Worm (Caenorhabditis elegans) whole organism, L4/young adult: Measurements from ENCODE around the gene C46C2.2.

Experiments
- W03F9.2 ChIP-seq: fragments of 150-350 bp; optimal IDR thresholded peaks from 2 replicates; lab custom pipeline; 2014; ENCODE audit warnings: missing biosample characterization, missing genetic modification characterization
- dao-5 ChIP-seq: sonication (generic microtip); optimal IDR thresholded peaks from 2 replicates; lab custom pipeline; 2016; ENCODE audit warnings: missing genotype, missing genetic modification characterization, moderate library complexity, missing compliant biosample characterization
- him-1 ChIP-seq: sonication (generic microtip); optimal IDR thresholded peaks from 2 replicates; lab custom pipeline; 2016; ENCODE audit warnings: missing genotype, missing genetic modification reagents, missing genetic modification characterization, missing compliant biosample characterization

C46C2.2 gene

DNA sequence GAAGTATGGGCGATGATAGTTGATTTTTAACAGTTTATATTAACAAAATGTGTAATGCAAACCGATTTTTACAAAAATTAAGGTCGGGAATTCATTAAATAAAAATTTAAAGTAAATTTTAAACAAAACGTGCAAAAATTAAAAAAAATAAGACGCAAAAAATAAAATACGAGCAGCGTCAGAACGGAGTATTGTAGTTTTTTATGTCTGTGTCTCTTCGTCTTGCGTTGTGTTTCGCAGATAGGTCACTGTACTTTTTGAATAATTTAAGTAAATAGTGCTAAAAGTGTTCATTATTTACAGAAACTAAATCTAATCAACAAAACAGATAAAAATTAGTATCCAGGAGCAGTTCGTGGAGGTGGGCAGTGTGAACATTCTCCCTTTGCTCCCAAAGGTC lies 42.8 kb downstream of the C46C2.2 start:
- TF ChIP-seq W03F9.2 (tag; lab: Kevin White, UChicago): peak; percentile 17
- TF ChIP-seq dao-5 (tag; lab: Kevin White, UChicago): no peak

DNA sequence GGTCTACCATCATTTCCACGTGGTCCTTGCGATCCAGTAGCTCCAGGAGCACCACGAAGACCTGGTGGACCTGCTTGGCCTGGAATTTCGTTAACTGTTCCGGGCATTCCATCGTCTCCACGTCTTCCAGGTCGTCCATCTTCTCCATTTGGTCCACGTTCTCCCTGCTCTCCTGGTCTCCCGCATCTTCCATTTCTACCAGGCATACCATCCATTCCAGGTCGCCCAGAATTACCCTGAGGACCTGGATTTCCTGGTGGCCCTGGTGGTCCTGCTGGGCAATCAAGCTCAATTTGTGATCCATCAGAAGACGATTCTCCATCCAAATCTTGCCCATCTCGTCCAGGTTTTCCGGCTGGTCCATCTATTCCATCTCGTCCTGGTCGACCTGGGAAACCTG lies 43.3 kb downstream of the C46C2.2 start:
- TF ChIP-seq W03F9.2 (tag; lab: Kevin White, UChicago): no peak
- TF ChIP-seq him-1 (tag; lab: Kevin White, UChicago): no peak
- TF ChIP-seq dao-5 (tag; lab: Kevin White, UChicago): no peak

DNA sequence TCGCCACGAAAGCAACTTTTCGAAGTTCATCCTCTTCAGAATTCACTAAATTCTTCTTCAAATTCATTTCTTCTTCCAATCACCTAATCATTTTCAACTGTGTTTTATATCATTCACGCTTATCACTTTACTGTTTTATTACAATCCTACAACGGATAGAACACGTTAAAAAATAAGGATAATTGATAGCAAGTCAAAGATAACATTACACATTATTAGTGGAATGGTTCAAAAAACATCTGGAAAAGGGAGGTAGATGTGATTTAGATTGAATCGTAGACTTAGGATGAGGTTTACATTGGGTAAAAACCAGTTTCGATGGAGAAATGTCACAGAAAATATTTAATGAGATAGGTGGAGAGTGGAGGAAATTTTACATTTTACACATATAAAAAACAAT lies 44.2 kb downstream of the C46C2.2 start, which contains the start of gene col-120:
TSS of gene col-120 (minus strand) at position 101 of the 400 bp plus-strand sequence.
- TF ChIP-seq dao-5 (tag; lab: Kevin White, UChicago) (no peak), him-1 (tag; lab: Kevin White, UChicago) (no peak), W03F9.2 (tag; lab: Kevin White, UChicago) (no peak)

- no peak for TF ChIP-seq dao-5 (tag; lab: Kevin White, UChicago)
- no peak for TF ChIP-seq him-1 (tag; lab: Kevin White, UChicago)
Measured at ce11 chrIV:9262295-9262694, 44.8 kb downstream of the C46C2.2 start.

DNA sequence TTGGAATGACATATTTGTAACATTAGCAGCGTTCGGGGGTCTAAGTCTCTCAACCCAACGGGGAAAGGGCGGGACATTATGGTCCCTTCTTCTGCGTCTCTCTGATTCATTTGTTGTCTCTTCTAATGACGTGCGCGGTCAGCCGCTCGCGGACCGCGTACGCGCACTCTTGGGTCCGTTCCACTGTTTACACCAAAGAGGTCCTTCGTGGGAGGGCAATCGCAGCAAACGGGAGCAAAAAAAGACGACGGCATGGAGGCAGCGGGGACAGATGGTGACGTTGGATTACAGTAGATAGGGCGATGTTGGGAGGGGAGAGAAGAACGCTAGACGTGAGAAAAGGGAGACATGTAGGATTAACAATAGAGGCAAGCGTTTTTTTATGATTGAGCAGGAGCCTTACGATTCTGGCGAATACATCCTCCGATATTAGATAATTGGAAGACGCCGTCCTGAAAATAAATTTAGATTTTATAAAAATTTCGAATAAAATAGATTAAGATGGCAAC lies 46.3 kb downstream of the C46C2.2 start, which contains the start of gene flh-1:
TSS of gene flh-1 (minus strand) at position 459 of the 509 bp plus-strand sequence.
- no peak for TF ChIP-seq dao-5 (tag; lab: Kevin White, UChicago)
- no peak for TF ChIP-seq him-1 (tag; lab: Kevin White, UChicago)
- no peak for TF ChIP-seq W03F9.2 (tag; lab: Kevin White, UChicago)

- TF ChIP-seq him-1 (tag; lab: Kevin White, UChicago) (no peak), W03F9.2 (tag; lab: Kevin White, UChicago) (no peak), dao-5 (tag; lab: Kevin White, UChicago) (no peak)
Measured at ce11 chrIV:9264513-9264912, 47.0 kb downstream of the C46C2.2 start.

DNA sequence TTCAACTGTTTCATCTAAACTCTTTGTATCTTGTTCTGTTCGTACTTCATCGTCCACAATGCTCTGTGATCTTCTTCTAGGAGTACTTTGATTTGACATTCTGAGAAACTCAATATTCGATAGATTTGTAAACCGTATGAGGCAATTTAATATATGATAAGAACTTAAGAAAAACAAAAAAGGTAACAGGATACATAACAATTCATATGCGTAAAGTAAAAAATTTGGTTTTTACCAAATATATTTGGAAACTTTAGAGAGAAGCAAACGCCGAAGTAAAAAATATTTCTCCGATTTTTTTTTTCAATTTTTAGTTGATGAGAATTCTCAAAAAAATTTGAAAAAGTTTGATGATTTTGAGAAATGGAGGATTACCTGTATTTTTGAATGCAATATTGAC lies 48.9 kb downstream of the C46C2.2 start, which contains the start of gene Y11D7A.19:
TSS of gene Y11D7A.19 (minus strand) at position 101 of the 400 bp plus-strand sequence.
- no peak for TF ChIP-seq dao-5 (tag; lab: Kevin White, UChicago)
- no peak for TF ChIP-seq him-1 (tag; lab: Kevin White, UChicago)
- no peak for TF ChIP-seq W03F9.2 (tag; lab: Kevin White, UChicago)

DNA sequence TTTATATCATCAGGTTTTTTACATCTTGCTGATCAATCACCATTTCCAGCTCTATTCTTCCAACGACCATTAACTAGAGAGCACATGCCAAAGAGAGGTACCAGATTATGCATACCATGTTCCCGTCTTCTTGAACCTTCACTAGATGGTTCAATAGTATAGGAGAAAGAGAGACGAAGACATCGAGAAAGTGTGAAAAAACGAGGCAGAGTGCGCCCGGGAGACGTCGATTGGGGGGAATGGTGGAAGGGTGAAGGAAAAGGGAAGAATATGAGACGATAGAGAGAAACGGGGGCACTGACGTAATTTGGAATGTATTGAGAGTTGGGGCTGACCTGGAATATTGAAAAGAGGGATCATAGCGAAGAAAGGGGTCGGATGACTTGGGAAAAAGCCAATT lies 50.1 kb downstream of the C46C2.2 start:
- no peak for TF ChIP-seq W03F9.2 (tag; lab: Kevin White, UChicago)
- TF ChIP-seq him-1 (tag; lab: Kevin White, UChicago): no peak
- TF ChIP-seq dao-5 (tag; lab: Kevin White, UChicago): no peak

DNA sequence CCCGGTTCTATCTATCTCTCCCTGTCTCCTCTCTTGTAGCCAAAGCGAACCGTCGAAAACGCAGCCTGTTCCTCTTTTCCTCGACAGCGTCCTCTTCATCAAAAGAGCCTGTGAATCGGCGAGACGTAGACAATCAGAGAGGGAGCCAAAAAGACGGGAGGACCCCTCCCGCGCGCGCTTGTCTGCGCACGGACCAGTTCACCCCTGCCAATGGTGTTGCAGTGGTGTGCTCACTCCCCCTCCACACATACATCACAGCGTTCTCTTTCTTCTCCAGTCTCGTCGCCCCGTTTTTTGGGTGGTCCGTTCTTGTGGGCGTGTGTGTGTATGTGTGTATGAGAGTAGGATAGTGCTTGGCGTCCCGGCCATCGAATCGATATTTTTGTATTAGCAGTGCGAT lies 51.4 kb downstream of the C46C2.2 start:
- TF ChIP-seq dao-5 (tag; lab: Kevin White, UChicago) (no peak), W03F9.2 (tag; lab: Kevin White, UChicago) (no peak), him-1 (tag; lab: Kevin White, UChicago) (no peak)

DNA sequence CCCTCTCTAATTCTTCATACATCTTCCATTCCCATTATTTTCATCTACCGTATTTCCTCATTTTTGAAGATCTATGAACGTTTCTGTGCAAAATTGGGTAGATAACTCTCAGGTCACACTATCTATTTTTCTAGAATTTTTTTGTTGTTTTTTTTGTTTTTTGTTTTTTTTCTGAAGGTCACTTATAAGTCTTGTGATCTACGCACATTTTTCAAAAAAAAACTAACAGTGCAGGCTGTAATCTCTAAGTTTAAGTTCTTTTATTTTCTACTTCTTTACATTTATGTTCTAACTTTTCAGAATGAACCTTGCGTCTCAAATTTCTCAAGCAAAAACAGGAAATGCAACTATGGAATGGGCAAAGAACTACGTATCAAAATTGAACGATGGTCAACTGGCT lies 52.3 kb downstream of the C46C2.2 start, which contains the start of gene flh-3:
TSS of gene flh-3 (plus strand) at position 301 of the 400 bp plus-strand sequence.
- no peak for TF ChIP-seq him-1 (tag; lab: Kevin White, UChicago)
- TF ChIP-seq W03F9.2 (tag; lab: Kevin White, UChicago): no peak
- TF ChIP-seq dao-5 (tag; lab: Kevin White, UChicago): no peak
